Worm (Caenorhabditis elegans): Measurements from ENCODE around the gene ceph-41.
A peak's percentile ranks its signal among the peaks of the same experiment; 100 is the strongest.

The ceph-41 gene

DNA sequence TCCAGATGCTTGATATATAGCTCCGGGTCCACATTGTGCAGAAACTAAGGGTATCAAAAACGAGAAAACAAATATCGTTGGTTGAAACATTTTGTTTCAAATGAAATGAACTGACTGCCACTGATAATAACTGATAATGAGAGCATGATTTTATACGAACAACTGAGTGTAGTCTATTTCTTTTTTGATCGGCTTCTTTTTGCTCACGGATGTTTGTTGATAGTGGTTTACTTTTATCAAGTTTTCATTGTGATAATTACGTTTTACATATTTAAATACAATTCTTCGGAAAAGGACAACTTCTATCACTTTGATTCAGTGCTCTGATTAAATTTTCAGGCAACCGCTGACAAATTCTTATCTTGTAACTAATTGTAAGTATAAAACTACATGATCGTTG, 36.7 kb downstream of the ceph-41 start, which contains the start of gene clec-51:
clec-51 (minus strand) TSS at position 114 of the 400 bp plus-strand sequence.
- TF ChIP-seq nhr-80 (tag; optimal IDR thresholded peaks at IDR 0.05) (peak; percentile 69), snpc-4 (GFP tag; optimal IDR thresholded peaks at IDR 0.05) (no peak), snpc-4 (tag; optimal IDR thresholded peaks at IDR 0.05) (no peak), athp-1 (tag; optimal IDR thresholded peaks at IDR 0.05) (no peak), lsy-27 (tag; optimal IDR thresholded peaks at IDR 0.05; ENCODE audit: borderline replicate concordance, insufficient read depth) (no peak)

- TF ChIP-seq nfya-2 (GFP tag; IDR thresholded peaks at IDR 0.05) (no peak), D2030.7 (GFP tag; IDR thresholded peaks at IDR 0.05) (no peak)
Measured at ce11 chrIV:8164515-8164914, 37.5 kb downstream of the ceph-41 start.

DNA sequence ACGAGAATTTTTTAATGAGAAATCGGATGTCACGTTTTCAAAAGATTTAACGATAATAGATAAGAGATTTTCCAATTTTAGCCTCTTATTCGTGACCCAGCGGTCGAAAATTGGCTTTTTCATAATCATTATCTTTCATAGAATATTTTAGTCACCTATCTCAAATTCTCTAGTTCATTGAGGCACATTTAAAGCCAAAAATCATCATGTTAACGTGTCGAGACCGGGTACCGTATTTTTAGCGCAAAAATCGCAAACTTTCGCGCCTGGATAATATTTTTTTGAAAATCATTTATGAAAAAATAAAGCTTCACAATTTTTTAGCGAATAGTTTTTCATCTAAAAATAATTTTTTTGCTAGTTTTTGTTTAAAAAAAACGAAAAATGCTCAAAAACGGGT, 38.9 kb downstream of the ceph-41 start, which contains the start of gene B0218.7:
B0218.7 (minus strand) TSS at position 101 of the 400 bp plus-strand sequence.
- TF ChIP-seq somi-1 (GFP tag; optimal IDR thresholded peaks at IDR 0.05) (no peak), Y56A3A.18 (GFP tag; IDR thresholded peaks at IDR 0.05) (no peak), aptf-3 (GFP tag; IDR thresholded peaks at IDR 0.05) (no peak), rpc-1 (optimal IDR thresholded peaks at IDR 0.05) (no peak), rpc-1 (tag; optimal IDR thresholded peaks at IDR 0.05) (no peak), ceh-27 (GFP tag; optimal IDR thresholded peaks at IDR 0.05) (no peak), madf-6 (GFP tag; IDR thresholded peaks at IDR 0.05) (no peak), rcor-1 (GFP tag; IDR thresholded peaks at IDR 0.05) (no peak), rec-8 (tag; optimal IDR thresholded peaks at IDR 0.05) (no peak), hmg-20 (GFP tag; IDR thresholded peaks at IDR 0.05) (no peak), akir-1 (GFP tag; optimal IDR thresholded peaks at IDR 0.05) (no peak), lin-26 (GFP tag; IDR thresholded peaks at IDR 0.05) (no peak), ama-1 (optimal IDR thresholded peaks at IDR 0.05) (no peak), ama-1 (GFP tag; optimal IDR thresholded peaks at IDR 0.05) (no peak), ztf-26 (tag; optimal IDR thresholded peaks at IDR 0.05) (no peak), K11D2.4 (GFP tag; IDR thresholded peaks at IDR 0.05) (no peak), let-607 (tag; optimal IDR thresholded peaks at IDR 0.05) (no peak), lin-54 (GFP tag; optimal IDR thresholded peaks at IDR 0.05) (no peak), F57C9.4 (tag; optimal IDR thresholded peaks at IDR 0.05) (no peak), B0261.1 (tag; optimal IDR thresholded peaks at IDR 0.05) (no peak)

ce11 chrIV:8168660-8169059, 41.7 kb downstream of the ceph-41 start, which contains the start of gene clec-52:
Gene clec-52, minus strand, starts transcription at chrIV:8168760.
- TF ChIP-seq F57C9.4 (tag; optimal IDR thresholded peaks at IDR 0.05), result no peak
- no peak for TF ChIP-seq attf-3 (GFP tag; conservative IDR thresholded peaks at IDR 0.05)
- no peak for TF ChIP-seq Y53G8AR.9 (GFP tag; conservative IDR thresholded peaks at IDR 0.05)
- TF ChIP-seq chd-7 (tag; optimal IDR thresholded peaks at IDR 0.05), result no peak
- TF ChIP-seq madf-3 (GFP tag; IDR thresholded peaks at IDR 0.05), result no peak
- no peak for TF ChIP-seq lir-1 (GFP tag; conservative IDR thresholded peaks at IDR 0.05)
- TF ChIP-seq unc-130 (GFP tag; optimal IDR thresholded peaks at IDR 0.05), result no peak

- TF ChIP-seq nhr-80 (tag; optimal IDR thresholded peaks at IDR 0.05), result no peak
- no peak for TF ChIP-seq pbrm-1 (GFP tag; IDR thresholded peaks at IDR 0.05)
- TF ChIP-seq lin-26 (GFP tag; IDR thresholded peaks at IDR 0.05), result no peak
- TF ChIP-seq attf-3 (GFP tag; conservative IDR thresholded peaks at IDR 0.05), result no peak
- TF ChIP-seq ets-4 (GFP tag; optimal IDR thresholded peaks at IDR 0.05), result no peak
- TF ChIP-seq dpff-1 (tag; optimal IDR thresholded peaks at IDR 0.05), result no peak
- no peak for TF ChIP-seq lsy-27 (tag; optimal IDR thresholded peaks at IDR 0.05; ENCODE audit: borderline replicate concordance, insufficient read depth)
- TF ChIP-seq ZK185.1 (tag; optimal IDR thresholded peaks at IDR 0.05; ENCODE audit: poor library complexity, severe bottlenecking), result no peak
- no peak for TF ChIP-seq attf-6 (GFP tag; IDR thresholded peaks at IDR 0.05)
- TF ChIP-seq let-526 (GFP tag; IDR thresholded peaks at IDR 0.05), result no peak
- no peak for TF ChIP-seq snpc-1.3 (tag; optimal IDR thresholded peaks at IDR 0.05; ENCODE audit: insufficient read depth)
- no peak for TF ChIP-seq madf-8 (GFP tag; conservative IDR thresholded peaks at IDR 0.05)
- no peak for TF ChIP-seq ztf-3 (GFP tag; optimal IDR thresholded peaks at IDR 0.05)
- TF ChIP-seq ceh-27 (GFP tag; optimal IDR thresholded peaks at IDR 0.05), result no peak
- no peak for TF ChIP-seq K12H6.12 (tag; optimal IDR thresholded peaks at IDR 0.05)
- TF ChIP-seq dpl-1 (GFP tag; optimal IDR thresholded peaks at IDR 0.05), result no peak
Measured at ce11 chrIV:8169674-8170073, 42.7 kb downstream of the ceph-41 start, which contains the start of gene C07G1.15. Gene C07G1.15, plus strand, starts transcription at chrIV:8169974.
